Fruit fly (Drosophila melanogaster): Measurements from ENCODE around the gene CG8188.

DNA sequence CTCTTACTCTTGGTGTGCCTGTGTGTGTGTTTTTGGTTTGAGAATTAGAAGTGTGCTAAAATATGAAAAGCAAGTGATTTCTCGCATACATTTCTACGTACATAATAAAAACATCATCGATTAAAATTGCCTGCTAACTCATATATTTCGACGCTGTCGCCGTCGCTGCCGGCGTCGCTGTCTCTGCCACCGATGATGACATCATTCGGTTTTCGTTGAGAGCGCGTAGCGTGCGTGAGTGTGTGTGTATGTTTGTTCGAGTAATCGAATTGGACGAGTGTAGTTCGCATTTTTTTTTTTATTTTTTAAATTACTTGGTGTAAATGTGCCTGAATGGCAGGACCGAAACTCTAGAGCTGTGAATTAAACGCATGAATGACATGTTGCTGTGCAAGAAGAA is 45.1 kb downstream of the CG8188 start:
- TF ChIP-seq D1 (tag; optimal IDR thresholded peaks at IDR 0.05) (no peak), CG32121 (GFP tag; IDR thresholded peaks at IDR 0.05) (no peak), EcR (GFP tag; optimal IDR thresholded peaks at IDR 0.05) (no peak), Ets98B (GFP tag; IDR thresholded peaks at IDR 0.05) (no peak), CG14655 (GFP tag; optimal IDR thresholded peaks at IDR 0.05) (no peak), Pif1B (GFP tag; optimal IDR thresholded peaks at IDR 0.05) (no peak), fd96Ca (GFP tag; IDR thresholded peaks at IDR 0.05) (no peak)
